Fruit fly (Drosophila melanogaster): ENCODE results near the gene CG9676.
A peak's percentile ranks its signal among the peaks of the same experiment; 100 is the strongest.

CG9676 gene

dm6 chrX:16718169-16718723 is 18.3 kb upstream of the CG9676 start:
- TF ChIP-seq CTCF (optimal IDR thresholded peaks at IDR 0.05) (no peak), CG8478 (optimal IDR thresholded peaks at IDR 0.05) (no peak)

dm6 chrX:16716649-16717048 is 16.7 kb upstream of the CG9676 start:
- TF ChIP-seq CTCF (optimal IDR thresholded peaks at IDR 0.05) (no peak), CG8478 (optimal IDR thresholded peaks at IDR 0.05) (no peak)

DNA sequence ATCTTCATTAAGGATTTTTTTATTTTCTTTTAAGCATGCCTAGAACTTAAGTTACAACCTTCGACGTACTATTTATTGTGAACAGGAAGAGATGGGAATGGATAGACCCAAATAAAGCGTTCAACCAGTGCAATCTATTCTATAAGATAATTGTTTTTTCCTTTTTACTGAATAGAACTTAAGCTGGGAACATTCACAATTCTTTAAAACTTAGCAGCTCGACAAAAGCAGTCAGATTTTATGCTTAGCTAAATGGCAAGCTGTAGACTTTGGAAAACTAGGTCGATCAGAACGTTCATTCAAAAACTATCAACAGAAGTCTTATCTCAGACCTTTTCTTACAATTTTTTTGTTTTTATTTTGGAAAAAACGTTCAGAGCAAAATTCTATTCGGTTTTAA is 11.0 kb upstream of the CG9676 start, which contains the start of gene CG13008:
CG13008 (plus strand) TSS at position 301 of the 400 bp plus-strand sequence.
- TF ChIP-seq CTCF (optimal IDR thresholded peaks at IDR 0.05), result no peak
- no peak for TF ChIP-seq CG8478 (optimal IDR thresholded peaks at IDR 0.05)

DNA sequence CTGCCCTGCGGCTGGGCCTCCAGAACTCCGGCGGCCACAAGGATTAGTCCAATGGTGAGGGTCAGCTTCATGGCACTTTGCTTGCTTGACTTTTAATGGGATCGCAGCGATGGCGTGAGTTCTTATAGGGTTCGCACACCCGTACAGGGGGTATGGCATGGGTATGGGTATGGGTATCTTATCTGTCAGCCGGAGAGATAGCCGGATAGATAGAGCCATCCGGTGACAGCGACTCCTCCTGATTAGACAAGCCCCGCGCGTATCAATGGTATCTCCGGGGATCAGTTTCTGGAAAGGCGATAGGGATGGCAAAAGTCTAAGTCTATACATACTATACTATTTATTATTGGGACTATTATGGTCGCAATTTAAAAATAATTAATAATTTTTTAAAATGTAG is 6.8 kb upstream of the CG9676 start, which contains the start of gene CG9672:
CG9672 (minus strand) TSS at position 101 of the 400 bp plus-strand sequence.
- no peak for TF ChIP-seq CG8478 (optimal IDR thresholded peaks at IDR 0.05)
- TF ChIP-seq CTCF (optimal IDR thresholded peaks at IDR 0.05), result no peak

DNA sequence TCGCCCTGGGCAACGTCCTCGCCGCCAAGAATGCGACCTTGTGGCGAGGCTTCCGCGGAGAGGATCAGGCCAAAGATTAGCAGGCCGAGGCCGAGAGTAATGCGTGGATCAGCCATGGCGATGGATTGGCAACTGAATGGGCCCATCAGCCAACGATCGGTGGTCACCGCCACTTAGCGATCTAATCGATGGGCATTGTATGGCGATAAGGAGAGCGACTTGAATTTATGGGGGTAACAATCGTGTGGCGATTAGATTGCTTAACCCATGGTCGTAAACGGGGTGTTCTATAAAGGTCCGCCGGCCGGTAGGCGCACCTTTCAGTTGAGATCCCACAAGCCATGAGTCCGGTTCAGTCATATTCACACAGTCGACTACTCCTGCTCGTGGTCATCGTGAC is 3.8 kb upstream of the CG9676 start, which contains the start of the genes CG9673 and CG4653:
CG9673 (minus strand) TSS at position 138 of the 400 bp plus-strand sequence.
CG4653 (plus strand) TSS at position 335 of the 400 bp plus-strand sequence.
- TF ChIP-seq CTCF (optimal IDR thresholded peaks at IDR 0.05) (no peak), CG8478 (optimal IDR thresholded peaks at IDR 0.05) (no peak)

- no peak for TF ChIP-seq CTCF (optimal IDR thresholded peaks at IDR 0.05)
- no peak for TF ChIP-seq CG8478 (optimal IDR thresholded peaks at IDR 0.05)
Observed at dm6 chrX:16701941-16702340, 2.0 kb upstream of the CG9676 start, which contains the start of gene sphe. sphe (minus strand) TSS chrX:16701972.

DNA sequence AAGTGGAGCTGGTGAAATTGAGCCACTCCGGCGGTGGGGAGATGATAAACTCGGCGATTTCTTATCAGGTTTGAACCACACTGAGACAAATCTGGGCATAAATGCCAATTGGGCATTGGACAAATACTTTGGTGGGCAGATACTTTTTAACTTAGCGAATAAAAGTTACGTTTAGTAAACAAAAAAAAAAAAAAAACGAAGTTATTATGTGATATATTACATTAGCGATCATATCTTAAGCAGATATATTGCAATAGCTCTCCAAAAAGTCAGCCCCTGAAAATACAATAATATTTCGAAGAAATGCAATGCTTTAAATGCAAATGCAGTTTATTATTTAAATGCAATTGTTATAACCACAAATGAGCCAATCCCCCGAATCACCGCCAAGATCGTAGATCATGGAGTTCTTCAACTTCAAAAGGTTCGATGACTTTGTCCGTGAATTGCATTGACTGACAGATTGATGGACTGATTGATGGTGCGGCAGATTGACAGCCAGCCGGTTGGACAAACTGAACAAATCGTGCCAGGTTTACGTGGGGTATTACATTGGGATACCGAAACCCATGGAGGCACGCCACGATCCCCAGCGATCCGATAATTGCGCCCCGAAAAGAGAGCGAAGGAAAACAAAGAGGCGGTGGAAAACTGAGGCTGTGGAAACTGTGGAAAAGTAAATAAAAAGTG is 1.9 kb downstream of the CG9676 start:
- TF ChIP-seq CG8478 (optimal IDR thresholded peaks at IDR 0.05), result no peak
- no peak for TF ChIP-seq CTCF (optimal IDR thresholded peaks at IDR 0.05)

- TF ChIP-seq CTCF (optimal IDR thresholded peaks at IDR 0.05), result no peak
- TF ChIP-seq CG8478 (optimal IDR thresholded peaks at IDR 0.05), result no peak
Observed at dm6 chrX:16696614-16697519, 3.1 kb downstream of the CG9676 start.

dm6 chrX:16695658-16696181 is 4.2 kb downstream of the CG9676 start, which contains the start of gene CG4678:
CG4678 (plus strand) TSS chrX:16696131.
- TF ChIP-seq CG8478 (optimal IDR thresholded peaks at IDR 0.05) (no peak), CTCF (optimal IDR thresholded peaks at IDR 0.05) (peak in 1 of 2 experiments; percentile 23)

dm6 chrX:16694959-16695358 is 5.0 kb downstream of the CG9676 start, which contains the start of gene Septin4:
Septin4 (minus strand) TSS chrX:16695173.
- TF ChIP-seq CG8478 (optimal IDR thresholded peaks at IDR 0.05), result no peak
- no peak for TF ChIP-seq CTCF (optimal IDR thresholded peaks at IDR 0.05)

DNA sequence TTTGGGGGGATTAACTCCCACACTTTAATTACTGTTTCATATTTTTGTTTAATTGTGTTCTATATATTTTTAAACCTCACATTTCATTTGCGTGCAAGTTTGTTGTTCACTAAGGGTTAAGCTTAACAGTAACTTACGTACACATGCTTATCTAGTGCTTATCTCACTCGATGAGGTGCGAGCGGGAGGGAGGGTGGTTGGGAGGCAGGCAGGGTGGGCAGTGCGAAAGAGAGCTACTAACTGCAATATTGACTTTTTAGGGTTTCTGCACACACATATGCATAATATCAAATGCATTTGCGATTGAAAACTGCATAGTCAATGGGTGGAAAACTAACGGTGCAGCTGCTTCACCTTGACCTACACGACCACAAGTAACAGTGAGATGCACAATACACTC is 5.5 kb downstream of the CG9676 start:
- TF ChIP-seq CTCF (optimal IDR thresholded peaks at IDR 0.05) (no peak), CG8478 (optimal IDR thresholded peaks at IDR 0.05) (no peak)

DNA sequence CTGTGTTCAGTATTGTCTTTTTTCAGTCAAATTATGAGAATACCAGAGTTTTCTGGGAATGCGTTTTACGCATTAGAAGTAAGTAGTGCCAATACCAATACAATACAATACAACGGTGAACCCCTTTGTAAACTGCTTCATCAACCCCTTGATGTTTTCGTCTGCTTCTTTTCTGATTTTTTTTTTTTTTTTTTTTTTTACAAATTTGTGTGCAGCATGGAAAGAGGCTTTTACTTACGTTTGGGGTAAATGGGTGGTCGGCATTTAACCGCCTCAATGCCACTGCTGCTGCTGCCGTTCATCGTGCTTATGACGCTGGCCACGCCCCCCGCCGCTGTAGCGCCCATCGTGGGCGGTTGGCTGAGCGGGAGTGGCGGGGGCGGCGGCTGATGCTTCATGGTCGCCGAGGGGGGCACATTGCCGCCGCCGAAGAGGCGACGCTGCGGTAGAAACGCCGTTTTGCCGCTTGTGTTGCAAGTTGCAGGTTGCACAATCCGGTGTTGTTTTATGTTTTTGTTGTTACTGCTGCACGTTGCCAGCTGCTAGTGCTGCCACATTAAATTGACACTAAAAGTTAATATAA is 6.1 kb downstream of the CG9676 start:
- TF ChIP-seq CG8478 (optimal IDR thresholded peaks at IDR 0.05) (no peak), CTCF (optimal IDR thresholded peaks at IDR 0.05) (no peak)

dm6 chrX:16692325-16692724 is 7.6 kb downstream of the CG9676 start:
- TF ChIP-seq CTCF (optimal IDR thresholded peaks at IDR 0.05) (no peak), CG8478 (optimal IDR thresholded peaks at IDR 0.05) (no peak)

dm6 chrX:16691440-16691839 is 8.5 kb downstream of the CG9676 start:
- TF ChIP-seq CG8478 (optimal IDR thresholded peaks at IDR 0.05) (no peak), CTCF (optimal IDR thresholded peaks at IDR 0.05) (no peak)

Data from S2 (cell line).